Worm (Caenorhabditis elegans): ENCODE data around the gene pptr-2.
A peak's percentile ranks its signal among the peaks of the same experiment; 100 is the strongest.

The pptr-2 gene

ce11 chrV:11078104-11078724, 43.5 kb upstream of the pptr-2 start, which contains the start of gene act-2 (continued):
- peak; percentile 67 for TF ChIP-seq lin-13 (tag; optimal IDR thresholded peaks at IDR 0.05)
- TF ChIP-seq hlh-1 (tag; optimal IDR thresholded peaks at IDR 0.05): no peak
- TF ChIP-seq ceh-83 (GFP tag; optimal IDR thresholded peaks at IDR 0.05): no peak
- TF ChIP-seq elt-3 (tag; optimal IDR thresholded peaks at IDR 0.05): no peak
- TF ChIP-seq mab-5 (tag; optimal IDR thresholded peaks at IDR 0.05): no peak

- TF ChIP-seq elt-1 (tag; optimal IDR thresholded peaks at IDR 0.05; ENCODE audit: borderline replicate concordance, insufficient read depth) (peak; percentile 92), blmp-1 (tag; optimal IDR thresholded peaks at IDR 0.05) (no peak), ztf-11 (tag; optimal IDR thresholded peaks at IDR 0.05) (no peak)
Observed at ce11 chrV:11076403-11076802, 41.7 kb upstream of the pptr-2 start.

- TF ChIP-seq hlh-1 (tag; optimal IDR thresholded peaks at IDR 0.05) (no peak), lin-32 (GFP tag; optimal IDR thresholded peaks at IDR 0.05) (no peak), ceh-39 (tag; optimal IDR thresholded peaks at IDR 0.05) (no peak), ham-2 (GFP tag; optimal IDR thresholded peaks at IDR 0.05) (no peak), ztf-11 (tag; optimal IDR thresholded peaks at IDR 0.05) (no peak), ceh-43 (GFP tag; optimal IDR thresholded peaks at IDR 0.05) (no peak), elt-3 (tag; optimal IDR thresholded peaks at IDR 0.05) (no peak), sem-2 (GFP tag; optimal IDR thresholded peaks at IDR 0.05) (no peak), drap-1 (GFP tag; optimal IDR thresholded peaks at IDR 0.05) (no peak), mep-1 (tag; optimal IDR thresholded peaks at IDR 0.05) (no peak), nhr-237 (tag; optimal IDR thresholded peaks at IDR 0.05) (no peak), mls-2 (tag; optimal IDR thresholded peaks at IDR 0.05) (no peak), bed-3 (GFP tag; optimal IDR thresholded peaks at IDR 0.05) (no peak), ceh-83 (GFP tag; optimal IDR thresholded peaks at IDR 0.05) (no peak), lsy-2 (tag; optimal IDR thresholded peaks at IDR 0.05) (no peak), sptf-1 (tag; optimal IDR thresholded peaks at IDR 0.05) (no peak), nhr-28 (tag; optimal IDR thresholded peaks at IDR 0.05) (no peak), zip-8 (tag; optimal IDR thresholded peaks at IDR 0.05) (no peak)
Observed at ce11 chrV:11076028-11076402, 41.3 kb upstream of the pptr-2 start.

- peak; percentile 8 for TF ChIP-seq unc-120 (tag; optimal IDR thresholded peaks at IDR 0.05; ENCODE audit: poor library complexity, severe bottlenecking)
- no peak for TF ChIP-seq ces-1 (GFP tag; optimal IDR thresholded peaks at IDR 0.05)
- no peak for TF ChIP-seq lin-13 (tag; optimal IDR thresholded peaks at IDR 0.05)
- TF ChIP-seq drap-1 (GFP tag; optimal IDR thresholded peaks at IDR 0.05): peak; percentile 3
Observed at ce11 chrV:11075209-11076027, 40.7 kb upstream of the pptr-2 start.

ce11 chrV:11074448-11074847, 39.7 kb upstream of the pptr-2 start, which contains the start of gene act-3:
act-3 (minus strand) TSS chrV:11074498.
- TF ChIP-seq unc-120 (tag; optimal IDR thresholded peaks at IDR 0.05; ENCODE audit: poor library complexity, severe bottlenecking) (peak; percentile 93), blmp-1 (tag; optimal IDR thresholded peaks at IDR 0.05) (no peak), pha-4 (tag; optimal IDR thresholded peaks at IDR 0.05) (peak; percentile 3), snpc-4 (tag; optimal IDR thresholded peaks at IDR 0.05) (no peak), unc-62 (GFP tag; optimal IDR thresholded peaks at IDR 0.05) (peak; percentile 6), hlh-1 (tag; optimal IDR thresholded peaks at IDR 0.05) (peak; percentile 84), ztf-11 (tag; optimal IDR thresholded peaks at IDR 0.05) (no peak), mep-1 (tag; optimal IDR thresholded peaks at IDR 0.05) (no peak), unc-39 (tag; optimal IDR thresholded peaks at IDR 0.05) (no peak), mls-2 (tag; optimal IDR thresholded peaks at IDR 0.05) (no peak), ces-1 (GFP tag; optimal IDR thresholded peaks at IDR 0.05) (no peak), lsy-2 (tag; optimal IDR thresholded peaks at IDR 0.05) (no peak), lin-13 (tag; optimal IDR thresholded peaks at IDR 0.05) (no peak)

ce11 chrV:11073354-11073753, 38.6 kb upstream of the pptr-2 start:
- TF ChIP-seq hlh-1 (tag; optimal IDR thresholded peaks at IDR 0.05) (no peak), unc-120 (tag; optimal IDR thresholded peaks at IDR 0.05; ENCODE audit: poor library complexity, severe bottlenecking) (peak; percentile 36)

Data from whole organism, mixed stage, embryonic.